Worm (Caenorhabditis elegans): ENCODE results near the gene B0228.7.

DNA sequence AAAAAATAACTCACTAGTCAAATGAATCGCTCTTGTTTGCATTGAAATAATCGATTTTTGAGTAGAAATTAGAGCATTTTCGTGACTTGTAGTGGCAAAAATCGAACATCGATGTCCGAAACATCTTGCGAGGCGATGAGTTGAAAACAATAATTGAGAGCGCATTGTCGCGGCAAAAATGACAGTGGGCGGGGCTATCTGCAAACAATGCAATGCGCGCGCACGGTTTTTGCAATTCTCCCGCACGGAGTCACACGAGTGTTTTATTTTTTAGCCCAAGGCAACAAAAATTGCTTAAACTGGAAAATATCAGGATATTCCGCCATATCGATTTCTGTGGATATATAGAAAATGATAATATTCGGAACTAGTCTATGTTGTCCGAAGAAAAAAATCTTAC lies 50.3 kb downstream of the B0228.7 start, which contains the start of gene B0495.9:
- TF ChIP-seq elt-2 (tag; optimal IDR thresholded peaks at IDR 0.05) (peak; percentile 35), mdl-1 (tag; optimal IDR thresholded peaks at IDR 0.05) (no peak), nhr-11 (tag; optimal IDR thresholded peaks at IDR 0.05) (no peak), nhr-28 (tag; optimal IDR thresholded peaks at IDR 0.05) (no peak), nhr-237 (tag; optimal IDR thresholded peaks at IDR 0.05) (no peak), lin-39 (tag; optimal IDR thresholded peaks at IDR 0.05) (peak; percentile 70), nhr-12 (tag; optimal IDR thresholded peaks at IDR 0.05) (no peak), pha-4 (tag; optimal IDR thresholded peaks at IDR 0.05) (no peak), unc-62 (GFP tag; optimal IDR thresholded peaks at IDR 0.05) (no peak)
